Worm (Caenorhabditis elegans): ENCODE results near the gene F49E8.8.

ce11 chrIV:7567557-7568010, 11.1 kb downstream of the F49E8.8 start, which contains the start of gene F32E10.8:
- TF ChIP-seq ama-1 (optimal IDR thresholded peaks at IDR 0.05) (no peak), tra-4 (tag; optimal IDR thresholded peaks at IDR 0.05) (no peak), aly-1 (tag; optimal IDR thresholded peaks at IDR 0.05) (no peak), ets-7 (tag; optimal IDR thresholded peaks at IDR 0.05) (no peak)

Data from whole organism, early embryonic.